Fruit fly (Drosophila melanogaster): ENCODE measurements around the gene tfc.

The tfc gene

DNA sequence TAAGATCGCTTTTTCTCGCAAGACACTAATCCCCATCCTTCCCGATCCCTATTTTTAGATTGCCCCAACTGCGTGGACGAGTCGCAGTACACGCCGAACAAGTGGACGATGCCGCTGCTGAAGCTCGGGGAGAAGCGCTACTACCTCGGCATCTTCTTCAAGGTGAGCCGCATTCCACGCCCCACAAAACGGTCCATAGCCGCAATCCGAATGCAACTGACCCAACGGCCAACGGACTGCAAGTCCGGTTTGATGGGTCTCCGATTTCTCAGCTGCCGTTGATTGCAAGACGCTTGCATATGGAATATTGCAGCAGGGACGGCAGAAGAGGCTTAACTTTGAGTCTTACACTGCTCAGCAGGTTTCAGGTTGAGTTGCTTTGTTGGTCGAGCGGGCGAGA lies 12.8 kb downstream of the tfc start (continued):
- TF ChIP-seq zen (tag; optimal IDR thresholded peaks at IDR 0.05) = no peak
- TF ChIP-seq Drgx (GFP tag; IDR thresholded peaks at IDR 0.05) = 0 out of 2 replicates have a peak, but pooled peaks have one; percentile 29
- no peak for TF ChIP-seq trem (tag; optimal IDR thresholded peaks at IDR 0.05)
- TF ChIP-seq CG14860 (GFP tag; IDR thresholded peaks at IDR 0.05; ENCODE audit: partially characterized antibody) = 0 out of 3 replicates have a peak, but pooled peaks have one; percentile 10
- TF ChIP-seq CG1792 (GFP tag; optimal IDR thresholded peaks at IDR 0.05) = no peak

DNA sequence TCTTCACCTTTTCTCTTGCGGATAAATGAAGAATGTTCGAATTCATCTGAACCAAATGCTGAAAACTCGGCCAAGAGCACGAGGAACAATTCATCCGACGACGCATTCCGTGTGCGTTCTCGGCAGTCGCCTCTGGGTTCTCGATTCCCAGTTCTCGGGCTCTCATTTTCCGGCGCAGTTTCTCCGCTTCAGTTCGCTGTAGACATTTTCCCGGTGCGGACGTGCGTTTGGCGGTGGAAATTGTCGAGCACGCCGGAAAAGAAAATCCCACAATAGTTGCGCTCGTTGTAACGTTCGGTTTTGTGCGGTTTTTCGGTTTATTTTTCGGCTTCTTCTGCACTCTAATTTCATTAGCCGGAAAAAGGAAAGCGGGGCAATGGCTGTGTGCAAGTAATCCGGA lies 19.5 kb downstream of the tfc start, which contains the start of gene CG32333:
Gene CG32333, plus strand, starts transcription at position 190 of the 400 bp plus-strand sequence.
- TF ChIP-seq inv (GFP tag; IDR thresholded peaks at IDR 0.05; ENCODE audit: partially characterized antibody) (no peak), psq (GFP tag; optimal IDR thresholded peaks at IDR 0.05) (no peak), sens (GFP tag) (no peak), Rx (GFP tag; IDR thresholded peaks at IDR 0.05) (no peak), sisA (GFP tag; IDR thresholded peaks at IDR 0.05) (no peak), cg (GFP tag; optimal IDR thresholded peaks at IDR 0.05) (no peak), unc-4 (GFP tag; IDR thresholded peaks at IDR 0.05; ENCODE audit: partially characterized antibody) (no peak), gt (GFP tag; IDR thresholded peaks at IDR 0.05) (no peak), Awh (GFP tag; IDR thresholded peaks at IDR 0.05) (no peak), CG10209 (GFP tag; optimal IDR thresholded peaks at IDR 0.05) (no peak), HmgD (GFP tag; optimal IDR thresholded peaks at IDR 0.05) (no peak), CG1647 (GFP tag; optimal IDR thresholded peaks at IDR 0.05) (no peak), gem (tag; optimal IDR thresholded peaks at IDR 0.05) (no peak), sob (GFP tag; IDR thresholded peaks at IDR 0.05) (no peak), D19A (tag; optimal IDR thresholded peaks at IDR 0.05) (no peak), CG12236 (GFP tag; optimal IDR thresholded peaks at IDR 0.05) (no peak), her (GFP tag; optimal IDR thresholded peaks at IDR 0.05) (no peak), sim (GFP tag; IDR thresholded peaks at IDR 0.05) (no peak), CG11560 (tag; IDR thresholded peaks at IDR 0.05) (no peak), CG9215 (GFP tag; IDR thresholded peaks at IDR 0.05) (no peak), CG16779 (GFP tag; IDR thresholded peaks at IDR 0.05) (0 out of 2 replicates have a peak, but pooled peaks have one; percentile 16), Hey (tag; optimal IDR thresholded peaks at IDR 0.05) (no peak), B-H2 (GFP tag; optimal IDR thresholded peaks at IDR 0.05) (no peak), Deaf1 (tag; optimal IDR thresholded peaks at IDR 0.05) (peak; percentile 91), CG42726 (GFP tag; IDR thresholded peaks at IDR 0.05; ENCODE audit: partially characterized antibody) (peak; percentile 45; the same call in 1 of the 2 replicates), PHDP (tag; optimal IDR thresholded peaks at IDR 0.05) (no peak), CG13894 (tag; optimal IDR thresholded peaks at IDR 0.05) (peak; percentile 19), CG30431 (GFP tag; optimal IDR thresholded peaks at IDR 0.05) (no peak), ewg (GFP tag; optimal IDR thresholded peaks at IDR 0.05) (peak; percentile 53), gce (GFP tag; IDR thresholded peaks at IDR 0.05) (no peak), sc (optimal IDR thresholded peaks at IDR 0.05) (no peak), sc (GFP tag; optimal IDR thresholded peaks at IDR 0.05) (no peak), BEAF-32 (GFP tag; optimal IDR thresholded peaks at IDR 0.05) (no peak), CG17186 (GFP tag; optimal IDR thresholded peaks at IDR 0.05) (no peak), crol (GFP tag; IDR thresholded peaks at IDR 0.05) (no peak), CG3407 (GFP tag; optimal IDR thresholded peaks at IDR 0.05) (no peak), Hr39 (optimal IDR thresholded peaks at IDR 0.05) (no peak), tin (GFP tag; optimal IDR thresholded peaks at IDR 0.05) (no peak), CG10274 (GFP tag; optimal IDR thresholded peaks at IDR 0.05) (no peak), abd-A (tag; optimal IDR thresholded peaks at IDR 0.05) (peak; percentile 2), HLH4C (GFP tag; IDR thresholded peaks at IDR 0.05; ENCODE audit: partially characterized antibody) (0 out of 3 replicates have a peak, but pooled peaks have one; percentile 15), Opbp (GFP tag; IDR thresholded peaks at IDR 0.05; ENCODE audit: partially characterized antibody) (no peak), slou (GFP tag; optimal IDR thresholded peaks at IDR 0.05) (no peak), CG12391 (tag; optimal IDR thresholded peaks at IDR 0.05) (no peak), CoRest (tag; optimal IDR thresholded peaks at IDR 0.05) (no peak), CG1792 (GFP tag; optimal IDR thresholded peaks at IDR 0.05) (no peak)

Data from whole organism, embryonic.